Worm (Caenorhabditis elegans): ENCODE results near the gene Y66A7A.4.
A peak's percentile ranks its signal among the peaks of the same experiment; 100 is the strongest.

Gene Y66A7A.4

DNA sequence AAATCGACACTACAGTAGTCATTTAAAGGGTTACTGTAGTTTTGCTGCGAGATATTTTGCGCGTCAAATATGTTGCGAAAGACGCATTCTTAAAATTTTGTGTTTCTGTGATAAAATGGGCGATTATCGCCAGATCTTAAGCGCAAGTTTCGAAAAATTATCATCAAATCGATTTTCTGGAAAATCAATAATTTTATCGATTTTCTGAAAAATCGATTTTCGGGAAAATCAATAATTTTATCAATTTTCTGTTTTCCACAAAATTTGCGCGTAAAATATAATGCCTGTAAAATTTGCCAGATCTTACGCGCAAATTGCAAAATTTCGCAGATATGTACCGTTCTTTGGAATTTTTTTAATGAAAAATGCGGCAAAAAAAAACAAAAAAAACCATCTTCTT is 20.3 kb upstream of the Y66A7A.4 start:
- TF ChIP-seq nhr-2 (tag; optimal IDR thresholded peaks at IDR 0.05) (no peak), lsy-2 (tag; optimal IDR thresholded peaks at IDR 0.05) (no peak), tbx-8 (GFP tag; optimal IDR thresholded peaks at IDR 0.05) (no peak), elt-3 (tag; optimal IDR thresholded peaks at IDR 0.05) (no peak), lin-32 (GFP tag; optimal IDR thresholded peaks at IDR 0.05) (no peak), sptf-1 (tag; optimal IDR thresholded peaks at IDR 0.05) (no peak), nhr-12 (tag; optimal IDR thresholded peaks at IDR 0.05) (no peak), zip-8 (tag; optimal IDR thresholded peaks at IDR 0.05) (no peak), bed-3 (GFP tag; optimal IDR thresholded peaks at IDR 0.05) (no peak), ces-1 (GFP tag; optimal IDR thresholded peaks at IDR 0.05) (no peak), drap-1 (GFP tag; optimal IDR thresholded peaks at IDR 0.05) (no peak), nhr-76 (tag; optimal IDR thresholded peaks at IDR 0.05) (no peak), sem-2 (GFP tag; optimal IDR thresholded peaks at IDR 0.05) (no peak), mep-1 (tag; optimal IDR thresholded peaks at IDR 0.05) (no peak)

DNA sequence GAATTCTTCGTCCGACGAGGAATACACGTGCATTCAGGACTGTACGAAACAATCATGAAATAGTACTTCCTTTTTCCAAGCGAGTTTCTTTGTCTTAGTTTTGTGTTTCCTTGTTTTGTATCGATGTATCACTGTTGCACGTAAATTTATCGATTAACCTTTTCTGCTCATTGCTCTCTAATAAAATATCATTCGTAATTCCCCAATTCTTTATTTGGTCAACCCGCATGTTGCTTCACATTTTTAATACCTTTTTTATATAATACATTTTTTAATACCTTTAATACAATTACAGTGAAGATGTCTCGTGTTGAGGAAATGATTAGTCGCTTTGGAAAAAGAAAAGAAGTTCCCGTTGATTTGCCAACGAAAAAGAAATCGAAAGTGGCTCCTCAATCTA is 4.5 kb upstream of the Y66A7A.4 start, which contains the start of gene Y66D12A.1:
Y66D12A.1 (plus strand) TSS at position 301 of the 400 bp plus-strand sequence.
- TF ChIP-seq mep-1 (tag; optimal IDR thresholded peaks at IDR 0.05) (no peak), ztf-11 (tag; optimal IDR thresholded peaks at IDR 0.05) (no peak), nhr-12 (tag; optimal IDR thresholded peaks at IDR 0.05) (no peak), flh-1 (GFP tag; optimal IDR thresholded peaks at IDR 0.05) (no peak), ceh-39 (tag; optimal IDR thresholded peaks at IDR 0.05) (no peak)

DNA sequence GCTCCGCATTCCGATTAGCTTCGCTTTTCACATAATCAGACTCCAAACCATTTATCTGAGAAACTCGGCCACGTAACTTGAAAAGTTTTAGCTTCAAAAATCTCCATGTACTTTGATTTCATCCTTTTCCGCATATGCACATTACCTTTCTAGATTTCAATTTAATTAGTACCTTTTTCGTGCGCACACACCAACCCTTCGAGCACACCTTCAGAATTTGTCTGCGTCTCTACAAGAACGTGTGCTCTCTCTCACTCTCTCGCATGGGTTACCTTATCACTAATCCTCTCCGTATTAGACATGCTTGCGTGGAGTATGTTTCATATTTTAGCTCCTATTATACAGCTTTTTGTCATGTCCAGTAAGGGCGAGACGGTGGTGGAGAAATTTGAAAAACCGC is 2.8 kb upstream of the Y66A7A.4 start, which contains the start of gene Y66D12A.30:
Y66D12A.30 (plus strand) TSS at position 301 of the 400 bp plus-strand sequence.
- TF ChIP-seq hlh-1 (tag; optimal IDR thresholded peaks at IDR 0.05) (no peak), nhr-12 (tag; optimal IDR thresholded peaks at IDR 0.05) (no peak), sptf-1 (tag; optimal IDR thresholded peaks at IDR 0.05) (no peak), ceh-43 (GFP tag; optimal IDR thresholded peaks at IDR 0.05) (no peak), elt-3 (tag; optimal IDR thresholded peaks at IDR 0.05) (no peak), lin-32 (GFP tag; optimal IDR thresholded peaks at IDR 0.05) (no peak), blmp-1 (tag; optimal IDR thresholded peaks at IDR 0.05) (no peak)

DNA sequence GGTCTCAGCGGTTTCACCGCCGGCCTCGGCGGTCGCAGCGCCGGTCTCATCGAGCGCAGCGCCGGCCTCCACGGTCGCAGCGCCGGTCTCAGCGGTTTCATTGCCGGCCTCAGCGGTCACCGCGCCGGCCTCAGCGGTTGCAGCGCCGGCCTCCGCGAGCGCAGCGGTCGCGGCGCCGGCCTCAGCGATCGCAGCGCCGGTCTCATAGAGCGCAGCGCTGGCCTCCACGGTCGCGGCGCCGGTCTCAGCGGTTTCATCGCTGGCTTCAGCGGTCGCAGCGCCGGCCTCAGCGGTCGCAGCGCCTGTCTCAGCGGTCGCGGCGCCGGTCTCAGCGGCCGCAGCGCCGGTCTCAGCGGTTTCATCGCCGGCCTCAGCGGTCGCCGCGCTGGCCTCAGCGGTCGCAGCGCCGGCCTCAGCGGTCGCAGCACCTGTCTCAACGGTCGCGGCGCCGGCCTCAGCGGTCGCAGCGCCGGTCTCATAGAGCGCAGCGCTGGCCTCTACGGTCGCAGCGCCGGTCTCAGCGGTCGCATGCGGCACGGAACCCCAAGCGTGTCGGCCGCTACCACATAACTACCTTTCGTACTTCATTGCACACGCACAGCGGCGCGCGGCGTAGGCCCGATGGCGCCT is 674 bp upstream of the Y66A7A.4 start:
- no peak for TF ChIP-seq hlh-1 (tag; optimal IDR thresholded peaks at IDR 0.05)
- no peak for TF ChIP-seq nhr-2 (tag; optimal IDR thresholded peaks at IDR 0.05)
- TF ChIP-seq ces-1 (GFP tag; optimal IDR thresholded peaks at IDR 0.05), result no peak
- TF ChIP-seq mep-1 (tag; optimal IDR thresholded peaks at IDR 0.05), result no peak
- TF ChIP-seq elt-3 (tag; optimal IDR thresholded peaks at IDR 0.05), result no peak
- TF ChIP-seq sem-2 (GFP tag; optimal IDR thresholded peaks at IDR 0.05), result no peak
- no peak for TF ChIP-seq nhr-237 (tag; optimal IDR thresholded peaks at IDR 0.05)
- no peak for TF ChIP-seq ceh-83 (GFP tag; optimal IDR thresholded peaks at IDR 0.05)
- no peak for TF ChIP-seq ceh-43 (GFP tag; optimal IDR thresholded peaks at IDR 0.05)
- no peak for TF ChIP-seq snpc-4 (tag; optimal IDR thresholded peaks at IDR 0.05)
- TF ChIP-seq nhr-12 (tag; optimal IDR thresholded peaks at IDR 0.05), result no peak
- no peak for TF ChIP-seq flh-1 (GFP tag; optimal IDR thresholded peaks at IDR 0.05)
- TF ChIP-seq unc-120 (tag; optimal IDR thresholded peaks at IDR 0.05; ENCODE audit: poor library complexity, severe bottlenecking), result no peak
- TF ChIP-seq ham-2 (GFP tag; optimal IDR thresholded peaks at IDR 0.05), result no peak
- TF ChIP-seq zip-8 (tag; optimal IDR thresholded peaks at IDR 0.05), result no peak

DNA sequence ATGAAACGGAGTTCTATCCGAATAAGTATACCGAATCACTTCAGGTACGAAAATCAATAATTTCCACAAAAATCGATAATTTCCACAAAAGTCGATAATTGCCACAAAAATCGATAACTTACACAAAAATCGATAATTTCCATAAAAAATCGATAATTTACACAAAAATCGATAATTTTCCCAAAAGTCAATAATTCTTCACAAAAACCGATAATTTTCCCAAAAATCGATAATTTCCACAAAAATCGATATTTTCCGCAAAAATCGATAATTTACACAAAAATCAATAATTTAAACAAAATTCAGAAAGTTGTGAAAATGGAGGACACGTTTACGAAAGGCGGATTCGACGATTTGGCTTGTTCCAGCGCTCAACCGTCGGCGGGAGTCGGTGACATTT is 2.5 kb downstream of the Y66A7A.4 start:
- TF ChIP-seq ceh-39 (tag; optimal IDR thresholded peaks at IDR 0.05) (peak; percentile 55), drap-1 (GFP tag; optimal IDR thresholded peaks at IDR 0.05) (no peak)

DNA sequence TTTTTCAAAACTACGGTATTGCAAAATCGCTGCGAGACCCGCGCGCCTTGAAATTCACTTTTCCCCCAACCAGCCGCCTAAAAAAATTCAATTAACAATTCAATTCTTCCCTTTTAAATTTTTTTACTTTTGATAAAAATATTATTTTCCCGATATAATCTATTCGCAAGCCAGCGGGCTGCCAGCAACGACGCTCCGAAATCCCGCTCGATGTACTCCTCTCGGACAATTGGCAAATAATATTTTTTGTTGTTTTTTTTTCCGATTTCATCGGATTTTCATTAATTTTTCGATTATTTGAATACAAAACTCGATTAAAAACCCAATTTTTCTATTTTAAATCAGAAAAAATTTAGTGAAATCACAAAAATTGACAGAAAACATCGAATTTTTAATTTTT is 3.4 kb downstream of the Y66A7A.4 start:
- TF ChIP-seq elt-3 (tag; optimal IDR thresholded peaks at IDR 0.05) (no peak), bed-3 (GFP tag; optimal IDR thresholded peaks at IDR 0.05) (no peak), mab-5 (tag; optimal IDR thresholded peaks at IDR 0.05) (no peak), zip-8 (tag; optimal IDR thresholded peaks at IDR 0.05) (no peak), unc-39 (tag; optimal IDR thresholded peaks at IDR 0.05) (no peak), nhr-2 (tag; optimal IDR thresholded peaks at IDR 0.05) (no peak), unc-120 (tag; optimal IDR thresholded peaks at IDR 0.05; ENCODE audit: poor library complexity, severe bottlenecking) (no peak), blmp-1 (tag; optimal IDR thresholded peaks at IDR 0.05) (no peak)
